Fruit fly (Drosophila melanogaster) whole organism, pupa: ENCODE measurements around the gene Spindly.

Experiments
- CG15710 ChIP-seq: fragments of 200-800 bp; sonication (Bioruptor generic); optimal IDR thresholded peaks from 2 replicates; lab custom pipeline; 2018; ENCODE audit warnings: missing biosample characterization, mild to moderate bottlenecking, missing genetic modification characterization, moderate library complexity
- CG32121 ChIP-seq: fragments of 200-800 bp; sonication (Bioruptor generic); IDR thresholded peaks from 2 replicates; pipeline ENCODE4 v1.3.6; 2022; ENCODE audit warnings: missing biosample characterization, missing genetic modification characterization
- CG4496 ChIP-seq: fragments of 200-800 bp; sonication (Bioruptor generic); IDR thresholded peaks from 3 replicates; pipeline ENCODE4 v1.3.6; 2022; ENCODE audit warnings: missing biosample characterization, missing genetic modification characterization
- CG8159 ChIP-seq: fragments of 200-800 bp; sonication (Bioruptor generic); optimal IDR thresholded peaks from 3 replicates; lab custom pipeline; 2018; ENCODE audit warnings: missing biosample characterization, mild to moderate bottlenecking, missing genetic modification characterization, moderate library complexity
- D1 ChIP-seq: fragments of 200-800 bp; sonication (Bioruptor generic); optimal IDR thresholded peaks from 2 replicates; lab custom pipeline; 2018; ENCODE audit warnings: missing biosample characterization, mild to moderate bottlenecking, missing genetic modification characterization, moderate library complexity
- EcR ChIP-seq: fragments of 200-800 bp; sonication (Bioruptor generic); optimal IDR thresholded peaks from 3 replicates; lab custom pipeline; 2019; ENCODE audit warnings: missing biosample characterization, missing genetic modification characterization, mild to moderate bottlenecking, moderate library complexity, missing genetic modification reagents
- Pif1A ChIP-seq: fragments of 200-800 bp; sonication (Bioruptor generic); optimal IDR thresholded peaks from 3 replicates; lab custom pipeline; 2016; ENCODE audit warnings: missing biosample characterization, missing genetic modification characterization
- fd96Ca ChIP-seq: fragments of 200-800 bp; sonication (Bioruptor generic); IDR thresholded peaks from 3 replicates; pipeline ENCODE4 v1.3.6; 2022; ENCODE audit warnings: missing biosample characterization, missing genetic modification characterization

DNA sequence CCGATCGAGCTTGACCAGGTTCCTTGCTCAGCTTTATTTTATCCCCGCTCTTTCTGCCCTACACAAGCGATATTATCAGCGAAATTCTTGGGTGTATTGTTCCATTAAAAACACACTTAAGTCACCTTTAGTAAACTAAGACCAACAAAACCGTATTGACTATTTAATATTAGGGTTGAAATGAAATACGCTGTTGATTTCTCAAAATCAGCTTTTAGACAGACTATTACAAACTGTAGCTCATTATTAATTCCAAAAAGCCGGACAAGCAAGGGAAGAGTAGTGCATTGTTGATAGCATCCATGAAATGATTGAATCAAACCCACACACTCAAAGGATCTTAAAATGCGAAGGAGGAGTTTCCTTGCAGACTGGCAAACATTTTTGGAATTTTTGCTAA, 28.2 kb upstream of the Spindly start:
- TF ChIP-seq EcR (GFP tag; lab: Kevin White, UChicago) (no peak), Pif1A (GFP tag; lab: Kevin White, UChicago) (no peak), fd96Ca (GFP tag; lab: Robert Waterston, UW) (no peak), CG32121 (GFP tag; lab: Robert Waterston, UW) (no peak), CG15710 (no peak), CG4496 (GFP tag; lab: Robert Waterston, UW) (no peak), CG8159 (tag; lab: Kevin White, UChicago) (peak; percentile 61), D1 (no peak)
